Worm (Caenorhabditis elegans) whole organism, midembryonic: Measurements from ENCODE around the gene F07G11.1.
"Not testable (repeated sequence)": the region's sequence is repeated elsewhere in the genome, so short reads cannot be mapped to it uniquely, and the experiment has no call there.

Experiments used
- T22C8.4 ChIP-seq: fragments of 200-800 bp; sonication (Bioruptor generic); IDR thresholded peaks from 2 replicates; pipeline ENCODE4 v1.3.6; 2022; ENCODE audit warnings: missing genetic modification characterization, missing compliant biosample characterization
- cog-1 ChIP-seq: sonication (generic microtip); optimal IDR thresholded peaks from 2 replicates; lab custom pipeline; 2016; ENCODE audit warnings: missing genetic modification characterization, missing compliant biosample characterization
- flt-1 ChIP-seq: fragments of 200-800 bp; sonication (Bioruptor generic); IDR thresholded peaks from 2 replicates; pipeline ENCODE4 v1.3.6; 2022; ENCODE audit warnings: missing genetic modification characterization, missing compliant biosample characterization
- klf-2 ChIP-seq: fragments of 200-800 bp; sonication (Bioruptor generic); conservative IDR thresholded peaks from 2 replicates; pipeline ENCODE4 v1.3.6; 2022; ENCODE audit warnings: missing genetic modification reagents, missing genetic modification characterization, missing compliant biosample characterization
- med-1 ChIP-seq: sonication (generic microtip); optimal IDR thresholded peaks from 2 replicates; lab custom pipeline; 2017; ENCODE audit warnings: missing genetic modification characterization, mild to moderate bottlenecking, missing compliant biosample characterization, antibody characterized with exemption, missing genetic modification reagents; ENCODE audit not compliant: insufficient read depth
- ref-1 ChIP-seq: fragments of 200-800 bp; sonication (Bioruptor generic); conservative IDR thresholded peaks from 2 replicates; pipeline ENCODE4 v1.3.6; 2022; ENCODE audit warnings: missing genetic modification reagents, missing genetic modification characterization, missing compliant biosample characterization
- tab-1 ChIP-seq: fragments of 200-800 bp; sonication (Bioruptor generic); IDR thresholded peaks from 2 replicates; pipeline ENCODE4 v1.3.6; 2022; ENCODE audit warnings: missing genetic modification characterization, missing compliant biosample characterization
- ztf-23 ChIP-seq: fragments of 200-800 bp; sonication (Bioruptor generic); IDR thresholded peaks from 2 replicates; pipeline ENCODE4 v1.3.6; 2022; ENCODE audit warnings: missing genetic modification reagents, missing genetic modification characterization, missing compliant biosample characterization
- ztf-29 ChIP-seq: fragments of 200-800 bp; sonication (Bioruptor generic); IDR thresholded peaks from 2 replicates; pipeline ENCODE4 v1.3.6; 2022; ENCODE audit warnings: missing genetic modification reagents, missing genetic modification characterization, missing compliant biosample characterization

The F07G11.1 gene

DNA sequence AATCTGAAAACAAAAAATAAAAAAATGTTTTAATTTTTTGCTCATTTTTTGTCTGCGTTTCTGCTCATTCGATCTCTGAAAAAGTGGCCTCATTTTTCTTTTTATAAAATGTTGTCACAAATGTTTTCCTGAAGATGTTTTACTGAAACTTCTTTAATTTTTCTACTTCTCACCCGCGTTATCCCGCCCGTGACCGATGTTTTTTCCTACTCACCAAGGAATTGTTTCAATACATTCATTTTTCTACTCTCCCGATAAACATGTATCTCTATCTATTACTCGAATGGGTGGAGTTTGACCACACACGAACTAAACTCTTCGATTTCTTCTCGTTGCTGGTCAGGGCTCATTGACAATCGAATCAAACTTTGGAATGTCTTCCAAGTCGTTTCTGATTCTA is 23.7 kb downstream of the F07G11.1 start, which contains the start of gene F10G2.2:
F10G2.2 (plus strand) TSS at position 301 of the 400 bp plus-strand sequence.
- no peak for TF ChIP-seq ztf-23
- TF ChIP-seq cog-1 (tag; lab: Kevin White, UChicago), result no peak
- TF ChIP-seq T22C8.4, result no peak
- TF ChIP-seq flt-1 (GFP tag; lab: Robert Waterston, UW), result no peak
- no peak for TF ChIP-seq med-1 (GFP tag; lab: Kevin White, UChicago)
- no peak for TF ChIP-seq tab-1
- TF ChIP-seq ztf-29 (GFP tag; lab: Robert Waterston, UW), result no peak
- TF ChIP-seq ref-1 (GFP tag; lab: Robert Waterston, UW), result no peak
- no peak for TF ChIP-seq klf-2 (GFP tag; lab: Robert Waterston, UW)

ce11 chrV:7332253-7332652 is 25.1 kb downstream of the F07G11.1 start, which contains the start of gene F10G2.1:
Gene F10G2.1, plus strand, starts transcription at chrV:7332553.
- TF ChIP-seq ztf-29 (GFP tag; lab: Robert Waterston, UW) (no peak), klf-2 (GFP tag; lab: Robert Waterston, UW) (no peak), tab-1 (no peak), flt-1 (GFP tag; lab: Robert Waterston, UW) (no peak), cog-1 (tag; lab: Kevin White, UChicago) (no peak), med-1 (GFP tag; lab: Kevin White, UChicago) (no peak), ztf-23 (no peak), ref-1 (GFP tag; lab: Robert Waterston, UW) (no peak), T22C8.4 (no peak)

- not testable (repeated sequence) for TF ChIP-seq T22C8.4; flt-1 (GFP tag; lab: Robert Waterston, UW); ztf-23
These were observed 30.0 kb downstream of the F07G11.1 start, which contains the start of gene F10G2.7 for ce11 chrV:7337218-7337617. Gene F10G2.7, minus strand, starts transcription at chrV:7337318.

DNA sequence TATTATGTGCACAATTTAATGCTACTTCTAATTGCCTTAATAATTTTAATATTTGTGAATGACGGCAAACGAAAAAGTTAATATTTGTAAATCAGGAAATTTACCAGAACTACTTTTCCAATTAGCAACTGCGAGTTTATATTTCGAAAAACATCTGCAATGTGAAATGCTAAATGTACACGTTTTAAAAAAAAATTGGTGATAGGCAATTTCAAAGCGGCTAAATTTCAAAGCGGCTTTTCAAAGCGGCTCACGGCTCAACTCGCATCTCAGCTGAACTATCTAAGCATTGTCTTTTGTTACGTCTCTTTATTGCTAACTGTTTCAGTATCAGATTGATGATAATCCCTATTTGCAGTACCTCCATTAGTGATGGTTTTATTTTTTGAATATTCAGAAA is 32.6 kb downstream of the F07G11.1 start, which contains the start of gene srh-187:
srh-187 (minus strand) TSS at position 101 of the 400 bp plus-strand sequence.
- TF ChIP-seq ztf-23, result no peak
- no peak for TF ChIP-seq ztf-29 (GFP tag; lab: Robert Waterston, UW)
- TF ChIP-seq T22C8.4, result no peak
- no peak for TF ChIP-seq tab-1
- TF ChIP-seq med-1 (GFP tag; lab: Kevin White, UChicago), result no peak
- no peak for TF ChIP-seq ref-1 (GFP tag; lab: Robert Waterston, UW)
- TF ChIP-seq cog-1 (tag; lab: Kevin White, UChicago), result no peak
- no peak for TF ChIP-seq flt-1 (GFP tag; lab: Robert Waterston, UW)
- no peak for TF ChIP-seq klf-2 (GFP tag; lab: Robert Waterston, UW)

DNA sequence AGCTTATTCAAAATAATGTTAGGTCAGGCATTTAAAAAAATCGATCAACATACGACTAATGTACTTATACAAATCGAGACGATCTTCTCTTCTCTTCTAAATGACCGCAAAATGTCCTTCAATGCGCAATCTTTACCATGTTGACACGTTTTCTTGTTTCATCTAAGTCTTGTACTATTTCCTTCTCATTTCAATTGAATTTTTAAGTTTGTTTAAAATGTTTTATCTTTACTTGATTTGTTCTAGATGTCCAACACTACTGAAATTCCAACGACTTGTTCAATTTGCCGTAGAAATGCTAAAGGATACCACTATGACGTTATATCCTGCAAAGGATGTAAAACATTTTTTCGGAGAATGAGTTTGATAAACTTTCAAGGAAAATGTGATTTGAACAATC is 34.8 kb downstream of the F07G11.1 start, which contains the start of the genes nhr-263 and nhr-148:
nhr-263 (minus strand) TSS at position 101 of the 400 bp plus-strand sequence.
nhr-148 (plus strand) TSS at position 215 of the 400 bp plus-strand sequence.
- TF ChIP-seq klf-2 (GFP tag; lab: Robert Waterston, UW) (no peak), T22C8.4 (no peak), tab-1 (no peak), ztf-29 (GFP tag; lab: Robert Waterston, UW) (no peak), ztf-23 (no peak), med-1 (GFP tag; lab: Kevin White, UChicago) (no peak), ref-1 (GFP tag; lab: Robert Waterston, UW) (no peak), cog-1 (tag; lab: Kevin White, UChicago) (no peak), flt-1 (GFP tag; lab: Robert Waterston, UW) (no peak)

DNA sequence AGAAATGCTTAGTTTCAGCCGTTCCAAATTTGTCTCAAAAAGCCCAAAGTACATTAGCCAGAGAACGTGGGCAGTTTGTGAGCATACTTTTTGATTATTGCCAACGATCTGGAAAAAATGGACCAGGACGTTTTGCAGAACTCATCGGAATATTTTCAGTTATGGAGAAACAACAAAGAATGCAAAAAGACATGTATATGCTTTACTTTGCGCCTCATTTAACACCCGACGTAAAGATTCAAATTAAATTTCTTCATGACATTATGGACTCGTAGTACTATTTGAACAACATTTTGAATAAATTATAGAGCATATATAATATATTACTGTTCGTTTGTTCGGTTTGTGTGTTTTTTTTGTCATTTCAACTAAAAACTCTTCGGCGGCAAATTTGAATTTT is 36.3 kb downstream of the F07G11.1 start, which contains the start of gene srh-244:
srh-244 (plus strand) TSS at position 301 of the 400 bp plus-strand sequence.
- no peak for TF ChIP-seq klf-2 (GFP tag; lab: Robert Waterston, UW)
- no peak for TF ChIP-seq ztf-23
- TF ChIP-seq ztf-29 (GFP tag; lab: Robert Waterston, UW), result no peak
- no peak for TF ChIP-seq tab-1
- TF ChIP-seq ref-1 (GFP tag; lab: Robert Waterston, UW), result no peak
- no peak for TF ChIP-seq flt-1 (GFP tag; lab: Robert Waterston, UW)
- no peak for TF ChIP-seq cog-1 (tag; lab: Kevin White, UChicago)
- no peak for TF ChIP-seq med-1 (GFP tag; lab: Kevin White, UChicago)
- TF ChIP-seq T22C8.4, result no peak

ce11 chrV:7345494-7345893 is 38.3 kb downstream of the F07G11.1 start, which contains the start of gene nhr-147:
Gene nhr-147, plus strand, starts transcription at chrV:7345794.
- TF ChIP-seq cog-1 (tag; lab: Kevin White, UChicago); T22C8.4; ztf-29 (GFP tag; lab: Robert Waterston, UW): not testable (repeated sequence)

DNA sequence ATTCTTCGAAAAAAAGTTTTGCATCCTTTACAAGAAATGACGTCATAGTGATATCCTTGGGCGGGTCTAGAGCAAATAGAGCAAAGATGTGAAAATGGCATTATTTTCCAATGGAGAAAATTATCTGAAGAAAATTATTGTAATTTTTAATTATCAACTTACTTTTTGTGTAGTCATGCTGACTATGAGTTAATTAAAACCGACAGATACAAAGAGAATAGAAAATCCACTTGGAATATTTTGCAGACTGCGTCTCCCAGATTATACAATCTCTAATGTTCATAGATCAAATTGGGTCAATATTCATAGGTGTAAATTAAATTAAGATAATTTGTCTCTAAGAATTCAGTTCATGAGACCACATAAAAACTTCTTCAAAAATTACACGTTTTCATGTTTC is 42.4 kb downstream of the F07G11.1 start, which contains the start of gene nhr-149:
nhr-149 (minus strand) TSS at position 101 of the 400 bp plus-strand sequence.
- no peak for TF ChIP-seq ztf-29 (GFP tag; lab: Robert Waterston, UW)
- no peak for TF ChIP-seq flt-1 (GFP tag; lab: Robert Waterston, UW)
- no peak for TF ChIP-seq ref-1 (GFP tag; lab: Robert Waterston, UW)
- TF ChIP-seq med-1 (GFP tag; lab: Kevin White, UChicago), result no peak
- TF ChIP-seq tab-1, result no peak
- TF ChIP-seq T22C8.4, result no peak
- TF ChIP-seq ztf-23, result no peak
- TF ChIP-seq klf-2 (GFP tag; lab: Robert Waterston, UW), result no peak
- TF ChIP-seq cog-1 (tag; lab: Kevin White, UChicago), result no peak

DNA sequence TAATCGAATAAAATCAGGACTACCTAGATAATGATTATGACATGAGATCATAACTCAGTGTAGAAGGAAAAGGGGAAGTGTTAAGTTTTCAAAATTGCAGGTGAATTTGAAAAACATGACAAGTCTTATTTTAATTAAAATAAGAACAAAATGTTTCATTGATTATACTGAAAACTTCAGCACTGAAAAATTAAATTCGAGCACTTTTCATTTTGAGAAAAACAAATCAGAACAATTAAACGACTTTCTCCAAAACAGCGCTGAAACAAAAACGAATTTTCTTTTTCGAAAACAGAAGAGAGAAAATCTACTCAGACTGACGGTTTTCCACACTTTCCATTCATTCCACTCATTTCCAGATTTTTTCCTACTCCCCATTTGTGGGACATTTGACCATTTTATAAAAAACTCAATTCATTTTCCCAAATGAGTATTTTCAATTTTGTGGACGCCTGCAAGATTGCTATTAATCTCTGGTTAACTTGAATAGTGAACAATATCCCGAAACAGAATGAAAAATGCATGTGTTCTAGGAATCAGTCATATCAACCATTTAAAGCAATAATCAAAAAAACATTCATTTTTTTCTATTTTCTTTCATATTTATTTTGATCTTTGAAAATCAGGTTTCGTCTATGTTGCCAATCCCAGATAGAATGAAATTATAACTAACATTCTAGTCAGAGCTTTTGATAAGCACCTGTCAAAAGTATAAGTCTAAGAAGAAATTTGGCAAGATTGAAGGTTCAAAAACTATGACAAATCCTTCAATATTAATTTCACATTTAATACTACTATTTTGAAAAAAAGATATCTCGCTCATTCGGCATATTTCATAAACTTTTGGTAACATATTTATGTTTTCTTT is 45.2 kb downstream of the F07G11.1 start, which contains the start of the genes srh-231 and srh-275:
srh-231 (minus strand) TSS at position 51 of the 868 bp plus-strand sequence.
srh-275 (plus strand) TSS at position 818 of the 868 bp plus-strand sequence.
- no peak for TF ChIP-seq ztf-23
- no peak for TF ChIP-seq ztf-29 (GFP tag; lab: Robert Waterston, UW)
- no peak for TF ChIP-seq ref-1 (GFP tag; lab: Robert Waterston, UW)
- no peak for TF ChIP-seq cog-1 (tag; lab: Kevin White, UChicago)
- TF ChIP-seq klf-2 (GFP tag; lab: Robert Waterston, UW), result no peak
- TF ChIP-seq flt-1 (GFP tag; lab: Robert Waterston, UW), result no peak
- TF ChIP-seq med-1 (GFP tag; lab: Kevin White, UChicago), result no peak
- TF ChIP-seq tab-1, result no peak
- TF ChIP-seq T22C8.4, result no peak
